Fruit fly (Drosophila melanogaster): ENCODE results near the gene CG18094.

Gene CG18094

DNA sequence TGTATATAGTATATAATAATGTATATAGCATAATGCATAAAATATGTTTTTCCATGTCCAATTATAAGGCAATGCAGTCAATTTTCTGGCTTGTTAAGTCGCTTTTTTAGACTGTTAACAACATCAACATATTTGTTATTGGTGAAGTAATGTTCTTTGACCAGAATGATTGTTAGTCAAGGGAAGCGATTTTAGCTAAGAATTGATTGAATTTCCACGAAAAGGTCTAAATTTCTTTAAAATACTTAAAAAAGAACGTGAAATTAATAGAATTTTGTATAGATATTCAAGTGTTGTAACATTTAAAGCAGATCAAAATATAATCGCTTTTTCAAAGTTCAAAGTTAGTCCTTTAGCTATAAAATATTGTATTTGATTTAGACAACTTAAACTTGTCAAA is 26.7 kb upstream of the CG18094 start (continued):
- TF ChIP-seq CG7839 (tag; optimal IDR thresholded peaks at IDR 0.05) (peak; percentile 23), Sry-δ (GFP tag; optimal IDR thresholded peaks at IDR 0.05) (no peak), MESR4 (GFP tag; optimal IDR thresholded peaks at IDR 0.05) (no peak), crp (GFP tag; optimal IDR thresholded peaks at IDR 0.05) (no peak), CG18619 (GFP tag; optimal IDR thresholded peaks at IDR 0.05) (no peak), chn (GFP tag; optimal IDR thresholded peaks at IDR 0.05) (no peak), Adf1 (GFP tag; IDR thresholded peaks at IDR 0.05) (no peak), cg (GFP tag; optimal IDR thresholded peaks at IDR 0.05) (no peak), pb (GFP tag; optimal IDR thresholded peaks at IDR 0.05) (no peak), Abd-B (GFP tag; optimal IDR thresholded peaks at IDR 0.05) (peak; percentile 9), Hr39 (optimal IDR thresholded peaks at IDR 0.05) (no peak), Xrp1 (GFP tag; IDR thresholded peaks at IDR 0.05) (no peak; the same call in 1 of the 2 replicates), ftz-f1 (GFP tag; optimal IDR thresholded peaks at IDR 0.05) (no peak), tx (GFP tag; optimal IDR thresholded peaks at IDR 0.05) (no peak), so (GFP tag; IDR thresholded peaks at IDR 0.05) (no peak), CG9727 (GFP tag; optimal IDR thresholded peaks at IDR 0.05) (peak; percentile 31), ttk (GFP tag; IDR thresholded peaks at IDR 0.05) (no peak), gt (GFP tag; IDR thresholded peaks at IDR 0.05) (no peak), sug (tag; optimal IDR thresholded peaks at IDR 0.05) (no peak)

DNA sequence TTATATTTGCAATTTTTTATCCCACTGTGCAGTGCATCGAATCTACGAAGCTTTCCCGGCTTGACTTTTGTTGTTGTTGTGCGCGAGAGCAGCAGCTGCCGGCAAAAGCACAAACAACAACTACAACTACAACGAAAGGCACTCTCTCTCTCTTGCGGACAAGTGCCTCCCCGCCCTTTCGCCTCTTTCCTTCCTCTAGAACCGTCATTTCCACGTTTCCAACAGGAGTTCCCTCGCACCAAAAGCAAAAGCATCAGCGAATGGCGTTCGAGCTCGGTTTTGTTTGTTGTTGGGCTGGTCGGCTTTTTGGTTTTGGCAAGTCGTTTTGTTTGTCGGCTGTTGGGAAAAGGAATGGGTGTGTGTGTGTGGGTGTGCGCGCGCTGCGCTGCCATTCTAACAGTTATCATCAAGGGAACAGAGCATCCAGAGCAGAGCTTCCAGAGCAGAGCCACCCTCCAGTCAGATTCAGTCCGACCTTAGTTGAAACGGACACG is 26.2 kb upstream of the CG18094 start, which contains the start of gene tj:
tj (plus strand) TSS at position 444 of the 494 bp plus-strand sequence.
- no peak for TF ChIP-seq Camta (GFP tag; optimal IDR thresholded peaks at IDR 0.05)
- TF ChIP-seq CG4360 (GFP tag; IDR thresholded peaks at IDR 0.05): peak; percentile 71
- TF ChIP-seq Deaf1 (tag; optimal IDR thresholded peaks at IDR 0.05): peak; percentile 93
- no peak for TF ChIP-seq prd (optimal IDR thresholded peaks at IDR 0.05)
- TF ChIP-seq prd (GFP tag; IDR thresholded peaks at IDR 0.05): 0 out of 3 replicates have a peak, but pooled peaks have one; percentile 0
- TF ChIP-seq crol (GFP tag; IDR thresholded peaks at IDR 0.05): peak; percentile 59
- no peak for TF ChIP-seq mirr (GFP tag; optimal IDR thresholded peaks at IDR 0.05)
- peak; percentile 29; the same call in 1 of the 2 replicates for TF ChIP-seq Adf1 (GFP tag; IDR thresholded peaks at IDR 0.05)
- peak; percentile 43 for TF ChIP-seq Aef1 (GFP tag; IDR thresholded peaks at IDR 0.05)
- peak; percentile 66 for TF ChIP-seq Ets65A (GFP tag)
- no peak for TF ChIP-seq CoRest (tag; optimal IDR thresholded peaks at IDR 0.05)
- TF ChIP-seq chinmo (GFP tag; IDR thresholded peaks at IDR 0.05; ENCODE audit: partially characterized antibody): 0 out of 4 replicates have a peak, but pooled peaks have one; percentile 38
- no peak for TF ChIP-seq CG3407 (GFP tag; optimal IDR thresholded peaks at IDR 0.05)
- 0 out of 2 replicates have a peak, but pooled peaks have one; percentile 11 for TF ChIP-seq Rfx (GFP tag; IDR thresholded peaks at IDR 0.05)
- peak; percentile 53 for TF ChIP-seq cg (GFP tag; optimal IDR thresholded peaks at IDR 0.05)
- TF ChIP-seq Trl (optimal IDR thresholded peaks at IDR 0.05): peak; percentile 9 to 46
- no peak for TF ChIP-seq Trl (GFP tag; optimal IDR thresholded peaks at IDR 0.05)
- peak; percentile 4; the same call in 1 of the 3 replicates for TF ChIP-seq row (GFP tag; IDR thresholded peaks at IDR 0.05)
- peak; percentile 42 for TF ChIP-seq abd-A (tag; optimal IDR thresholded peaks at IDR 0.05)
- no peak for TF ChIP-seq CG10267 (tag; optimal IDR thresholded peaks at IDR 0.05)
- peak; percentile 96 for TF ChIP-seq Nf-YC (tag; optimal IDR thresholded peaks at IDR 0.05)
- peak; percentile 92 for TF ChIP-seq Nf-YB (GFP tag; optimal IDR thresholded peaks at IDR 0.05)
- TF ChIP-seq CG6689 (GFP tag; IDR thresholded peaks at IDR 0.05): no peak
- TF ChIP-seq ewg (GFP tag; optimal IDR thresholded peaks at IDR 0.05): peak; percentile 20
- TF ChIP-seq CG42726 (GFP tag; IDR thresholded peaks at IDR 0.05; ENCODE audit: partially characterized antibody): 0 out of 2 replicates have a peak, but pooled peaks have one; percentile 19
